Fruit fly (Drosophila melanogaster): ENCODE data around the gene CG32945.

DNA sequence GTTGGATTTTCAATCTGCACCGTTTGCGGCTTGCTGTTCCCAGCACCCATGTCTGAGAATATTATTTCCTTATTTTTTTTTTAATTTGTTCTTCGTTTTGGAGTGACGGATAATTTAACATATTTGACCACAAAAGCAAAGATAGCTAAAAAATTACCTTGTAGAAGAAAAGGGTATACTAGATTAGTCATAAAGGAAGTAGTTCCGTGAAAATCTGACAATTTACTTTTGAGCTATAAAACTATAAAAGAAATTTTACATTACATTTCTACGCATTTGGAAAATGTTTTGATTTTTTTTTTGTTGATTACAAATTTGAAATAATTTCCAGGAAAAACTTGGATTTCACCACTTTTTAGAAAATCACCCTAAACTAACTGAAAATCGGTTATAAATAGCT is at the start of gene CG32945:
- peak; percentile 41 for TF ChIP-seq kay (GFP tag; ENCODE audit: borderline replicate concordance)
- no peak for TF ChIP-seq ovo (GFP tag; optimal IDR thresholded peaks at IDR 0.05)
- no peak for TF ChIP-seq pad (GFP tag; optimal IDR thresholded peaks at IDR 0.05)
- no peak for TF ChIP-seq CG1620 (GFP tag; optimal IDR thresholded peaks at IDR 0.05)
- TF ChIP-seq cnc (optimal IDR thresholded peaks at IDR 0.05) = no peak
- no peak for TF ChIP-seq Crg-1 (GFP tag; optimal IDR thresholded peaks at IDR 0.05)
